Fruit fly (Drosophila melanogaster) whole organism, embryonic: ENCODE data around the gene CG32544.

Source experiments
- Atf6 ChIP-seq: fragments of 200-800 bp; sonication (Bioruptor generic); IDR thresholded peaks from 2 replicates; pipeline ENCODE4 v1.3.6; 2022; ENCODE audit warnings: missing biosample characterization, missing genetic modification characterization
- CG11093 ChIP-seq: fragments of 200-800 bp; sonication (Bioruptor generic); IDR thresholded peaks from 3 replicates; pipeline ENCODE4 v1.3.6; 2022; ENCODE audit warnings: missing biosample characterization, missing genetic modification characterization
- CG12391 ChIP-seq: fragments of 200-800 bp; sonication (Bioruptor generic); optimal IDR thresholded peaks from 3 replicates; lab custom pipeline; 2018; ENCODE audit warnings: missing biosample characterization, mild to moderate bottlenecking, missing genetic modification characterization, moderate library complexity
- CG12744 ChIP-seq: fragments of 200-800 bp; sonication (Bioruptor generic); optimal IDR thresholded peaks from 2 replicates; lab custom pipeline; 2016; ENCODE audit warnings: missing biosample characterization, missing genetic modification characterization
- CG13123 ChIP-seq: fragments of 200-800 bp; sonication (Bioruptor generic); optimal IDR thresholded peaks from 2 replicates; lab custom pipeline; 2016; ENCODE audit warnings: missing biosample characterization, missing genetic modification characterization
- CG13424 ChIP-seq: fragments of 200-800 bp; sonication (Bioruptor generic); optimal IDR thresholded peaks from 2 replicates; lab custom pipeline; 2019; ENCODE audit warnings: missing biosample characterization, mild to moderate bottlenecking, missing genetic modification characterization, moderate library complexity
- CG14710 ChIP-seq: fragments of 200-800 bp; sonication (Bioruptor generic); optimal IDR thresholded peaks from 3 replicates; lab custom pipeline; 2019; ENCODE audit warnings: missing biosample characterization, mild to moderate bottlenecking, missing genetic modification characterization, moderate library complexity
- CG15011 ChIP-seq: fragments of 200-800 bp; sonication (Bioruptor generic); optimal IDR thresholded peaks from 3 replicates; lab custom pipeline; 2018; ENCODE audit warnings: missing biosample characterization, mild to moderate bottlenecking, missing genetic modification characterization
- CG15073 ChIP-seq: fragments of 200-800 bp; sonication (Bioruptor generic); optimal IDR thresholded peaks from 2 replicates; lab custom pipeline; 2016; ENCODE audit warnings: missing biosample characterization, missing genetic modification characterization
- CG15479 ChIP-seq: fragments of 200-800 bp; sonication (Bioruptor generic); optimal IDR thresholded peaks from 3 replicates; lab custom pipeline; 2019; ENCODE audit warnings: missing biosample characterization, mild to moderate bottlenecking, missing genetic modification characterization, moderate library complexity
- CG15514 ChIP-seq: fragments of 200-800 bp; sonication (Bioruptor generic); optimal IDR thresholded peaks from 3 replicates; lab custom pipeline; 2017; ENCODE audit warnings: missing biosample characterization, missing genetic modification characterization, mild to moderate bottlenecking, moderate library complexity, missing genetic modification reagents
- CG2678 ChIP-seq: fragments of 200-800 bp; sonication (Bioruptor generic); optimal IDR thresholded peaks from 3 replicates; lab custom pipeline; 2019; ENCODE audit warnings: missing biosample characterization, mild to moderate bottlenecking, missing genetic modification characterization, moderate library complexity
- CG3163 ChIP-seq: fragments of 200-800 bp; sonication (Bioruptor generic); optimal IDR thresholded peaks from 3 replicates; lab custom pipeline; 2016; ENCODE audit warnings: missing biosample characterization, missing genetic modification characterization
- CG32767 ChIP-seq: fragments of 200-800 bp; sonication (Bioruptor generic); IDR thresholded peaks from 2 replicates; pipeline ENCODE4 v1.3.6; 2022; ENCODE audit warnings: missing biosample characterization, missing genetic modification characterization
- CG3838 ChIP-seq: fragments of 200-800 bp; sonication (Bioruptor generic); optimal IDR thresholded peaks from 3 replicates; lab custom pipeline; 2016; ENCODE audit warnings: missing biosample characterization, missing genetic modification characterization
- CG6654 ChIP-seq: fragments of 200-800 bp; sonication (Bioruptor generic); optimal IDR thresholded peaks from 2 replicates; lab custom pipeline; 2017; ENCODE audit warnings: missing biosample characterization, mild to moderate bottlenecking, missing genetic modification characterization
- CG7372 ChIP-seq: fragments of 200-800 bp; sonication (Bioruptor generic); IDR thresholded peaks from 2 replicates; pipeline ENCODE4 v1.3.6; 2022; ENCODE audit warnings: missing biosample characterization, missing genetic modification characterization
- CG8944 ChIP-seq: fragments of 200-800 bp; sonication (Bioruptor generic); optimal IDR thresholded peaks from 3 replicates; lab custom pipeline; 2016; ENCODE audit warnings: missing biosample characterization, missing genetic modification characterization
- D19B ChIP-seq: fragments of 200-800 bp; sonication (Bioruptor generic); optimal IDR thresholded peaks from 2 replicates; lab custom pipeline; 2017; ENCODE audit warnings: missing biosample characterization, mild to moderate bottlenecking, missing genetic modification characterization
- Dfd ChIP-seq, 2 experiments: fragments of >200 bp; optimal IDR thresholded peaks; 2 replicates each; lab custom pipeline; 2017; ENCODE audit warnings: missing biosample characterization in 2 of 2, missing genetic modification characterization in 2 of 2
- Doc3 ChIP-seq: fragments of 200-800 bp; sonication (Bioruptor generic); IDR thresholded peaks from 3 replicates; pipeline ENCODE4 v1.3.6; 2022; ENCODE audit warnings: missing biosample characterization, missing genetic modification characterization; ENCODE audit not compliant: partially characterized antibody
- Dp ChIP-seq: fragments of 200-800 bp; sonication (Bioruptor generic); optimal IDR thresholded peaks from 2 replicates; lab custom pipeline; 2018; ENCODE audit warnings: missing biosample characterization, mild to moderate bottlenecking, missing genetic modification characterization, moderate library complexity
- Eip74EF ChIP-seq, 2 experiments: fragments of 200-800 bp in 1 of 2; fragments of >200 bp in 1 of 2; sonication (Bioruptor generic) in 1 of 2; optimal IDR thresholded peaks; 2 replicates each; lab custom pipeline; 2017 to 2019; ENCODE audit warnings: missing biosample characterization in 2 of 2, missing genetic modification characterization in 2 of 2, mild to moderate bottlenecking in 1 of 2, moderate library complexity in 1 of 2
- Hmr ChIP-seq: fragments of 200-800 bp; sonication (Bioruptor generic); optimal IDR thresholded peaks from 3 replicates; lab custom pipeline; 2017; ENCODE audit warnings: mild to moderate bottlenecking, missing biosample characterization, missing genetic modification reagents, missing genetic modification characterization
- Hr3 ChIP-seq: fragments of 200-800 bp; sonication (Bioruptor generic); optimal IDR thresholded peaks from 3 replicates; lab custom pipeline; 2016; ENCODE audit warnings: missing biosample characterization, missing genetic modification characterization
- Hr78 ChIP-seq, 2 experiments: fragments of 200-800 bp in 1 of 2; fragments of >200 bp in 1 of 2; sonication (Bioruptor generic) in 1 of 2; optimal IDR thresholded peaks; 2 replicates each; lab custom pipeline; 2017 to 2019; ENCODE audit warnings: missing biosample characterization in 2 of 2, missing genetic modification characterization in 2 of 2, mild to moderate bottlenecking in 1 of 2, moderate library complexity in 1 of 2
- MBD-R2 ChIP-seq: fragments of 200-800 bp; sonication (Bioruptor generic); IDR thresholded peaks from 2 replicates; pipeline ENCODE4 v1.3.6; 2022; ENCODE audit warnings: missing biosample characterization, missing genetic modification characterization
- MTF-1 ChIP-seq: fragments of 200-800 bp; sonication (Bioruptor generic); optimal IDR thresholded peaks from 2 replicates; lab custom pipeline; 2018; ENCODE audit warnings: missing biosample characterization, mild to moderate bottlenecking, missing genetic modification characterization, borderline replicate concordance
- NFAT ChIP-seq: fragments of 200-800 bp; sonication (Bioruptor generic); IDR thresholded peaks from 2 replicates; pipeline ENCODE4 v1.3.6; 2022; ENCODE audit warnings: missing biosample characterization, missing genetic modification characterization
- Nf-YB ChIP-seq: fragments of 200-800 bp; sonication (Bioruptor generic); optimal IDR thresholded peaks from 3 replicates; lab custom pipeline; 2019; ENCODE audit warnings: missing biosample characterization, mild to moderate bottlenecking, missing genetic modification characterization, moderate library complexity
- bigmax ChIP-seq: fragments of 200-800 bp; sonication (Bioruptor generic); optimal IDR thresholded peaks from 2 replicates; lab custom pipeline; 2018; ENCODE audit warnings: missing biosample characterization, mild to moderate bottlenecking, missing genetic modification characterization
- cas ChIP-seq: fragments of 200-800 bp; sonication (Bioruptor generic); IDR thresholded peaks from 2 replicates; pipeline ENCODE4 v1.3.6; 2022; ENCODE audit warnings: missing biosample characterization, missing genetic modification characterization
- caup ChIP-seq: fragments of 200-800 bp; sonication (Bioruptor generic); optimal IDR thresholded peaks from 3 replicates; lab custom pipeline; 2017; ENCODE audit warnings: missing biosample characterization, mild to moderate bottlenecking, missing genetic modification characterization, moderate library complexity; ENCODE audit not compliant: severe bottlenecking
- corto ChIP-seq: fragments of 200-800 bp; sonication (Bioruptor generic); optimal IDR thresholded peaks from 2 replicates; lab custom pipeline; 2016; ENCODE audit warnings: missing biosample characterization, mild to moderate bottlenecking, missing genetic modification characterization, moderate library complexity
- da ChIP-seq: fragments of 200-800 bp; sonication (Bioruptor generic); optimal IDR thresholded peaks from 2 replicates; lab custom pipeline; 2016; ENCODE audit warnings: missing biosample characterization, missing genetic modification characterization
- esg ChIP-seq: fragments of 200-800 bp; sonication (Bioruptor generic); conservative IDR thresholded peaks from 2 replicates; pipeline ENCODE4 v1.3.6; 2022; ENCODE audit warnings: missing biosample characterization, missing genetic modification characterization
- ftz-f1 ChIP-seq: fragments of 200-800 bp; sonication (Bioruptor generic); optimal IDR thresholded peaks from 2 replicates; lab custom pipeline; 2016; ENCODE audit warnings: missing biosample characterization, missing genetic modification characterization
- gro ChIP-seq: fragments of 200-800 bp; sonication (Bioruptor generic); optimal IDR thresholded peaks from 2 replicates; lab custom pipeline; 2016; ENCODE audit warnings: missing biosample characterization, missing genetic modification characterization
- klu ChIP-seq: fragments of 200-800 bp; sonication (Bioruptor generic); IDR thresholded peaks from 2 replicates; pipeline ENCODE4 v1.3.6; 2022; ENCODE audit warnings: missing biosample characterization, missing genetic modification characterization
- lilli ChIP-seq: fragments of 200-800 bp; sonication (Bioruptor generic); optimal IDR thresholded peaks from 3 replicates; lab custom pipeline; 2016; ENCODE audit warnings: missing biosample characterization, missing genetic modification characterization
- lov ChIP-seq, 2 experiments: fragments of 200-800 bp in 1 of 2; fragments of >200 bp in 1 of 2; sonication (Bioruptor generic) in 1 of 2; IDR thresholded peaks in 1 of 2; optimal IDR thresholded peaks in 1 of 2; 2 replicates in 1 of 2; 3 replicates in 1 of 2; pipeline versions ENCODE4 v1.3.6 to Lab custom; 2017 to 2022; ENCODE audit warnings: missing biosample characterization in 1 of 2, missing genetic modification characterization in 1 of 2
- pan ChIP-seq, 4 experiments: fragments of >200 bp in 3 of 4; fragments of 200-800 bp in 1 of 4; sonication (Bioruptor generic) in 1 of 4; optimal IDR thresholded peaks in 3 of 4; IDR thresholded peaks in 1 of 4; 2 replicates each; pipeline versions ENCODE4 v1.3.6 to Lab custom; 2017 to 2022; ENCODE audit warnings: missing biosample characterization in 2 of 4, missing genetic modification characterization in 2 of 4, mixed read lengths in 1 of 4
- pho ChIP-seq: fragments of 200-800 bp; sonication (Bioruptor generic); optimal IDR thresholded peaks from 2 replicates; lab custom pipeline; 2016; ENCODE audit warnings: missing biosample characterization, missing genetic modification characterization
- pnt ChIP-seq: fragments of 200-800 bp; sonication (Bioruptor generic); optimal IDR thresholded peaks from 3 replicates; lab custom pipeline; 2016; ENCODE audit warnings: missing biosample characterization, missing genetic modification characterization
- pum ChIP-seq: fragments of 200-800 bp; sonication (Bioruptor generic); optimal IDR thresholded peaks from 2 replicates; lab custom pipeline; 2016; ENCODE audit warnings: missing biosample characterization, missing genetic modification characterization
- tx ChIP-seq: fragments of 200-800 bp; sonication (Bioruptor generic); optimal IDR thresholded peaks from 2 replicates; lab custom pipeline; 2016; ENCODE audit warnings: missing biosample characterization, missing genetic modification characterization
- yki ChIP-seq: fragments of >200 bp; optimal IDR thresholded peaks from 3 replicates; lab custom pipeline; 2018

Gene CG32544

dm6 chrX:18843229-18844033, 16.7 kb upstream of the CG32544 start, which contains the start of gene htk (continued):
- TF ChIP-seq tx (GFP tag; lab: Kevin White, UChicago) (peak; percentile 27), NFAT (GFP tag; lab: Robert Waterston, UW) (peak; percentile 86), D19B (GFP tag; lab: Kevin White, UChicago) (no peak), CG7372 (no peak), CG32767 (GFP tag; lab: Robert Waterston, UW) (no peak), CG15073 (GFP tag; lab: Kevin White, UChicago) (no peak), Hr3 (peak; percentile 55), CG3163 (GFP tag; lab: Kevin White, UChicago) (peak; percentile 66), CG6654 (GFP tag; lab: Kevin White, UChicago) (no peak), lov (optimal IDR thresholded peaks at IDR 0.05; lab: Kevin White, UChicago) (no peak), lov (GFP tag; IDR thresholded peaks at IDR 0.05; lab: Robert Waterston, UW) (no peak), Dp (GFP tag; lab: Kevin White, UChicago) (peak; percentile 59), cas (GFP tag; lab: Robert Waterston, UW) (no peak), Nf-YB (GFP tag; lab: Kevin White, UChicago) (peak; percentile 13), corto (GFP tag; lab: Kevin White, UChicago) (no peak), CG8944 (GFP tag; lab: Kevin White, UChicago) (peak; percentile 75), yki (no peak), pnt (GFP tag; lab: Kevin White, UChicago) (peak; percentile 78), MTF-1 (GFP tag; lab: Kevin White, UChicago) (peak; percentile 70), pho (GFP tag; lab: Kevin White, UChicago) (peak; percentile 71), CG15011 (no peak), Doc3 (GFP tag; lab: Robert Waterston, UW) (peak; percentile 70; the same call in 2 of the 3 replicates), CG2678 (tag; lab: Kevin White, UChicago) (peak; percentile 37), gro (peak; percentile 72), CG11093 (GFP tag; lab: Robert Waterston, UW) (0 out of 3 replicates have a peak, but pooled peaks have one; percentile 33), pan (optimal IDR thresholded peaks at IDR 0.05; lab: Kevin White, UChicago) (no peak), pan (GFP tag; optimal IDR thresholded peaks at IDR 0.05 in 1 of 2, IDR thresholded peaks at IDR 0.05 in 1 of 2) (no peak), bigmax (no peak), Dfd (GFP tag; optimal IDR thresholded peaks at IDR 0.05; lab: Kevin White, UChicago) (no peak), klu (GFP tag; lab: Robert Waterston, UW) (no peak; the same call in 1 of the 2 replicates), CG3838 (GFP tag; lab: Kevin White, UChicago) (no peak), CG13424 (peak; percentile 46), da (GFP tag; lab: Kevin White, UChicago) (peak; percentile 64), CG12391 (tag; lab: Kevin White, UChicago) (peak; percentile 59), lilli (peak; percentile 80), pum (peak; percentile 78), esg (GFP tag; lab: Robert Waterston, UW) (peak; percentile 22; the same call in 1 of the 2 replicates), ftz-f1 (GFP tag; lab: Kevin White, UChicago) (no peak), CG14710 (tag; lab: Kevin White, UChicago) (peak; percentile 51), Eip74EF (GFP tag; optimal IDR thresholded peaks at IDR 0.05; lab: Kevin White, UChicago) (no peak), CG12744 (GFP tag; lab: Kevin White, UChicago) (peak; percentile 74), Hmr (GFP tag; lab: Kevin White, UChicago) (peak; percentile 75), CG15479 (GFP tag; lab: Kevin White, UChicago) (no peak), CG13123 (peak; percentile 28), MBD-R2 (GFP tag; lab: Robert Waterston, UW) (peak; percentile 87), Atf6 (GFP tag; lab: Robert Waterston, UW) (peak; percentile 60), caup (GFP tag; lab: Kevin White, UChicago) (peak; percentile 58), CG15514 (GFP tag; lab: Kevin White, UChicago) (peak; percentile 77), Hr78 (GFP tag; optimal IDR thresholded peaks at IDR 0.05; lab: Kevin White, UChicago) (no peak)
